Fruit fly (Drosophila melanogaster) whole organism, embryonic: ENCODE results near the gene Rab23.
A peak's percentile ranks its signal among the peaks of the same experiment; 100 is the strongest.

Experiments used
- Adf1 ChIP-seq: fragments of 200-800 bp; sonication (Bioruptor generic); IDR thresholded peaks from 2 replicates; pipeline ENCODE4 v1.3.6; 2022; ENCODE audit warnings: missing biosample characterization, missing genetic modification characterization
- BEAF-32 ChIP-seq: fragments of 200-800 bp; sonication (Bioruptor generic); optimal IDR thresholded peaks from 3 replicates; lab custom pipeline; 2017; ENCODE audit warnings: missing biosample characterization, missing genetic modification characterization, mild to moderate bottlenecking, moderate library complexity, missing genetic modification reagents
- CG1024 ChIP-seq: fragments of 200-800 bp; sonication (Bioruptor generic); IDR thresholded peaks from 2 replicates; pipeline ENCODE4 v1.3.6; 2022; ENCODE audit warnings: missing biosample characterization, missing genetic modification characterization
- CG12219 ChIP-seq: fragments of 200-800 bp; sonication (Bioruptor generic); optimal IDR thresholded peaks from 3 replicates; lab custom pipeline; 2018; ENCODE audit warnings: missing biosample characterization, mild to moderate bottlenecking, missing genetic modification characterization
- CG12299 ChIP-seq: fragments of 200-800 bp; sonication (Bioruptor generic); optimal IDR thresholded peaks from 2 replicates; lab custom pipeline; 2018; ENCODE audit warnings: missing biosample characterization, mild to moderate bottlenecking, missing genetic modification characterization
- CG12659 ChIP-seq: fragments of 200-800 bp; sonication (Bioruptor generic); optimal IDR thresholded peaks from 3 replicates; lab custom pipeline; 2017; ENCODE audit warnings: mild to moderate bottlenecking, missing biosample characterization, missing genetic modification reagents, missing genetic modification characterization
- CG15479 ChIP-seq: fragments of 200-800 bp; sonication (Bioruptor generic); optimal IDR thresholded peaks from 3 replicates; lab custom pipeline; 2019; ENCODE audit warnings: missing biosample characterization, mild to moderate bottlenecking, missing genetic modification characterization, moderate library complexity
- CG1603 ChIP-seq: fragments of 200-800 bp; sonication (Bioruptor generic); optimal IDR thresholded peaks from 2 replicates; lab custom pipeline; 2019; ENCODE audit warnings: missing biosample characterization, mild to moderate bottlenecking, missing genetic modification characterization, moderate library complexity
- CG17912 ChIP-seq: fragments of 200-800 bp; sonication (Bioruptor generic); optimal IDR thresholded peaks from 2 replicates; lab custom pipeline; 2018; ENCODE audit warnings: missing biosample characterization, mild to moderate bottlenecking, missing genetic modification characterization
- CG1792 ChIP-seq: fragments of 200-800 bp; sonication (Bioruptor generic); optimal IDR thresholded peaks from 2 replicates; lab custom pipeline; 2016; ENCODE audit warnings: missing biosample characterization, missing genetic modification characterization
- CG18764 ChIP-seq: fragments of 200-800 bp; sonication (Bioruptor generic); optimal IDR thresholded peaks from 3 replicates; lab custom pipeline; 2016; ENCODE audit warnings: missing biosample characterization, missing genetic modification characterization
- CG34376 ChIP-seq: fragments of 200-800 bp; sonication (Bioruptor generic); optimal IDR thresholded peaks from 2 replicates; lab custom pipeline; 2018; ENCODE audit warnings: missing biosample characterization, mild to moderate bottlenecking, missing genetic modification characterization
- CG34422 ChIP-seq: fragments of 200-800 bp; sonication (Bioruptor generic); IDR thresholded peaks from 3 replicates; pipeline ENCODE4 v1.3.6; 2022; ENCODE audit warnings: missing biosample characterization, missing genetic modification characterization
- CG4282 ChIP-seq: fragments of 200-800 bp; sonication (Bioruptor generic); optimal IDR thresholded peaks from 2 replicates; lab custom pipeline; 2016; ENCODE audit warnings: missing biosample characterization, missing genetic modification characterization
- CG4360 ChIP-seq: fragments of 200-800 bp; sonication (Bioruptor generic); IDR thresholded peaks from 2 replicates; pipeline ENCODE4 v1.3.6; 2022; ENCODE audit warnings: missing biosample characterization, missing genetic modification characterization
- CG9932 ChIP-seq: fragments of 200-800 bp; sonication (Bioruptor generic); IDR thresholded peaks from 2 replicates; pipeline ENCODE4 v1.3.6; 2022; ENCODE audit warnings: missing biosample characterization, missing genetic modification characterization
- E2f1 ChIP-seq: fragments of 200-800 bp; sonication (Bioruptor generic); IDR thresholded peaks from 2 replicates; pipeline ENCODE4 v1.3.6; 2022; ENCODE audit warnings: missing biosample characterization, missing genetic modification characterization
- Eip74EF ChIP-seq, 2 experiments: fragments of 200-800 bp in 1 of 2; fragments of >200 bp in 1 of 2; sonication (Bioruptor generic) in 1 of 2; optimal IDR thresholded peaks; 2 replicates each; lab custom pipeline; 2017 to 2019; ENCODE audit warnings: missing biosample characterization in 2 of 2, missing genetic modification characterization in 2 of 2, mild to moderate bottlenecking in 1 of 2, moderate library complexity in 1 of 2
- Ets65A ChIP-seq: fragments of 200-800 bp; sonication (Bioruptor generic); peaks from one replicate; lab custom pipeline; 2016; ENCODE audit warnings: missing biosample characterization, missing genetic modification characterization
- MBD-R2 ChIP-seq: fragments of 200-800 bp; sonication (Bioruptor generic); IDR thresholded peaks from 2 replicates; pipeline ENCODE4 v1.3.6; 2022; ENCODE audit warnings: missing biosample characterization, missing genetic modification characterization
- MESR4 ChIP-seq: fragments of 200-800 bp; sonication (Bioruptor generic); optimal IDR thresholded peaks from 2 replicates; lab custom pipeline; 2018; ENCODE audit warnings: missing biosample characterization, mild to moderate bottlenecking, missing genetic modification characterization, moderate library complexity
- Meics ChIP-seq: fragments of 200-800 bp; sonication (Bioruptor generic); optimal IDR thresholded peaks from 2 replicates; lab custom pipeline; 2017; ENCODE audit warnings: missing biosample characterization, mild to moderate bottlenecking, missing genetic modification characterization
- NK7.1 ChIP-seq: fragments of 200-800 bp; sonication (Bioruptor generic); optimal IDR thresholded peaks from 3 replicates; lab custom pipeline; 2016; ENCODE audit warnings: missing biosample characterization, missing genetic modification characterization
- Rfx ChIP-seq: fragments of 200-800 bp; sonication (Bioruptor generic); IDR thresholded peaks from 2 replicates; pipeline ENCODE4 v1.3.6; 2022; ENCODE audit warnings: missing biosample characterization, missing genetic modification characterization
- amos ChIP-seq: fragments of 200-800 bp; sonication (Bioruptor generic); IDR thresholded peaks from 2 replicates; pipeline ENCODE4 v1.3.6; 2022; ENCODE audit warnings: missing biosample characterization, missing genetic modification characterization; ENCODE audit not compliant: partially characterized antibody
- az2 ChIP-seq: fragments of 200-800 bp; sonication (Bioruptor generic); optimal IDR thresholded peaks from 3 replicates; lab custom pipeline; 2016; ENCODE audit warnings: missing biosample characterization, missing genetic modification characterization
- btn ChIP-seq: fragments of 200-800 bp; sonication (Bioruptor generic); optimal IDR thresholded peaks from 2 replicates; lab custom pipeline; 2016; ENCODE audit warnings: missing biosample characterization, missing genetic modification characterization
- crol ChIP-seq: fragments of 200-800 bp; sonication (Bioruptor generic); IDR thresholded peaks from 2 replicates; pipeline ENCODE4 v1.3.6; 2022; ENCODE audit warnings: missing biosample characterization, missing genetic modification characterization
- dysf ChIP-seq: fragments of 200-800 bp; sonication (Bioruptor generic); IDR thresholded peaks from 3 replicates; pipeline ENCODE4 v1.3.6; 2022; ENCODE audit warnings: missing biosample characterization, missing genetic modification characterization
- eve ChIP-seq, 2 experiments: fragments of >200 bp; optimal IDR thresholded peaks; 2 replicates each; lab custom pipeline; 2017; ENCODE audit warnings: missing biosample characterization in 2 of 2, missing genetic modification characterization in 2 of 2
- lilli ChIP-seq: fragments of 200-800 bp; sonication (Bioruptor generic); optimal IDR thresholded peaks from 3 replicates; lab custom pipeline; 2016; ENCODE audit warnings: missing biosample characterization, missing genetic modification characterization
- mld ChIP-seq: fragments of 200-800 bp; sonication (Bioruptor generic); IDR thresholded peaks from 3 replicates; pipeline ENCODE4 v1.3.6; 2022; ENCODE audit warnings: missing biosample characterization, missing genetic modification characterization; ENCODE audit not compliant: partially characterized antibody
- nom ChIP-seq: fragments of 200-800 bp; sonication (Bioruptor generic); optimal IDR thresholded peaks from 2 replicates; lab custom pipeline; 2017; ENCODE audit warnings: missing biosample characterization, missing genetic modification characterization, mild to moderate bottlenecking, moderate library complexity, missing genetic modification reagents
- phol ChIP-seq: fragments of 200-800 bp; sonication (Bioruptor generic); optimal IDR thresholded peaks from 3 replicates; lab custom pipeline; 2018; ENCODE audit warnings: missing biosample characterization, mild to moderate bottlenecking, missing genetic modification characterization, moderate library complexity
- pum ChIP-seq: fragments of 200-800 bp; sonication (Bioruptor generic); optimal IDR thresholded peaks from 2 replicates; lab custom pipeline; 2016; ENCODE audit warnings: missing biosample characterization, missing genetic modification characterization
- row ChIP-seq: fragments of 200-800 bp; sonication (Bioruptor generic); IDR thresholded peaks from 3 replicates; pipeline ENCODE4 v1.3.6; 2022; ENCODE audit warnings: missing biosample characterization, missing genetic modification characterization
- slp2 ChIP-seq: fragments of 200-800 bp; sonication (Bioruptor generic); optimal IDR thresholded peaks from 2 replicates; lab custom pipeline; 2016; ENCODE audit warnings: missing biosample characterization, missing genetic modification characterization
- yki ChIP-seq: fragments of >200 bp; optimal IDR thresholded peaks from 3 replicates; lab custom pipeline; 2018
- zen ChIP-seq: fragments of 200-800 bp; sonication (Bioruptor generic); optimal IDR thresholded peaks from 3 replicates; lab custom pipeline; 2018; ENCODE audit warnings: missing biosample characterization, mild to moderate bottlenecking, missing genetic modification characterization, moderate library complexity
- zfh1 ChIP-seq: fragments of 200-800 bp; sonication (Bioruptor generic); IDR thresholded peaks from 3 replicates; pipeline ENCODE4 v1.3.6; 2022; ENCODE audit warnings: missing biosample characterization, missing genetic modification characterization

Rab23 gene

DNA sequence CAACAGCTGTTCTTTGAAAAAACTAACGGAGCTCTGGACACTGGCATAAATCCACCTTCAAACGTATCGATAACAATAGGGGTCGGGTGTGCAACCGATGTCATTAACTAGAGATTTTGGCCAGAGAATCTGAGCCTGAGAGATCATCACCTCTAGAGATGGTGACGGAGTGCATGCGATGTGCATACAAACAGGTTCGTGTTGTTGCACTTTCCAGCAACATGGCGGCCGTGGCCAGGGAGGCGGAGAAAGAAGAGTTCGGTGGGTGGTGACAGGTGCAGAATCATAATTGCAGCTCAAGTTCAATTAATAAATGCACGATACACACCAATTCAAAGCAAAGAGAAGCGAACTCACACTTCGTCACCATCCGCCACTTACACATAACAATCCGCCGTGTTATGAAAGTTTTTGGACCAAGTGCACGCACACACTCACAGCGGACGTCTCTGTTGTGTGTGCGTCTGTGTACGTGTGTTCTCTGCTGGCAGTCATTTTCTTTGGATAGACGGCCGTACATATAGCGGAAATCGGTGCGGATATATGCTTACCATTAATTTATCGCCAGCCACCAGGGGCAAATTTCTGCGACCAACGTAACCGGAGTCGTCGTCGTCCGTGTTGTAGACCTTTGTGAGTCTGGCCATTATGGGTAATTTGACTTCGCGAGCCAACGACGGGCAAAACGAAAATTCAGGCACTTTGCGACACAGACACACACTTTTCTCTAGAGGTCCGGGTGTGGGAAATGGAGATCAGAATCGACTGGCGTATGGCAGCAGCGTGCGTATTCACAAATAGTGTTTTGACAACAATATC is 26.0 kb downstream of the Rab23 start (continued):
- TF ChIP-seq CG15479 (peak; percentile 56), Adf1 (GFP tag; lab: Robert Waterston, UW) (peak; percentile 40; the same call in 1 of the 2 replicates), CG12219 (GFP tag; lab: Kevin White, UChicago) (no peak), CG34422 (GFP tag; lab: Robert Waterston, UW) (peak; percentile 20; the same call in 1 of the 3 replicates), btn (GFP tag; lab: Kevin White, UChicago) (no peak), CG1603 (tag; lab: Kevin White, UChicago) (peak; percentile 24), CG9932 (peak; percentile 42; the same call in 1 of the 2 replicates), row (GFP tag; lab: Robert Waterston, UW) (peak; percentile 28; the same call in 1 of the 3 replicates), slp2 (GFP tag; lab: Kevin White, UChicago) (no peak), MESR4 (GFP tag; lab: Kevin White, UChicago) (peak; percentile 84), crol (0 out of 2 replicates have a peak, but pooled peaks have one; percentile 21), CG34376 (GFP tag; lab: Kevin White, UChicago) (peak; percentile 70), Eip74EF (GFP tag; optimal IDR thresholded peaks at IDR 0.05; lab: Kevin White, UChicago) (peak in 1 of 2 experiments; percentile 15), Meics (peak; percentile 49), Rfx (GFP tag; lab: Robert Waterston, UW) (peak; percentile 26), CG12659 (GFP tag; lab: Kevin White, UChicago) (no peak), CG1024 (no peak), Ets65A (GFP tag; lab: Kevin White, UChicago) (peak; percentile 81), dysf (GFP tag; lab: Robert Waterston, UW) (peak; percentile 43; the same call in 1 of the 3 replicates), CG12299 (no peak), eve (GFP tag; optimal IDR thresholded peaks at IDR 0.05; lab: Kevin White, UChicago) (no peak), az2 (GFP tag; lab: Kevin White, UChicago) (no peak), zfh1 (GFP tag; lab: Robert Waterston, UW) (0 out of 3 replicates have a peak, but pooled peaks have one; percentile 43), CG18764 (GFP tag; lab: Kevin White, UChicago) (no peak), MBD-R2 (peak; percentile 17; the same call in 1 of the 2 replicates), CG1792 (no peak), pum (no peak), lilli (GFP tag; lab: Kevin White, UChicago) (peak; percentile 0), zen (tag; lab: Kevin White, UChicago) (peak; percentile 25), phol (tag; lab: Kevin White, UChicago) (peak; percentile 87), yki (no peak), NK7.1 (GFP tag; lab: Kevin White, UChicago) (no peak), CG4282 (GFP tag; lab: Kevin White, UChicago) (no peak), CG17912 (GFP tag; lab: Kevin White, UChicago) (no peak), mld (GFP tag; lab: Robert Waterston, UW) (peak; percentile 37; the same call in 1 of the 3 replicates), BEAF-32 (GFP tag; lab: Kevin White, UChicago) (peak; percentile 49), E2f1 (GFP tag; lab: Robert Waterston, UW) (peak; percentile 24; the same call in 1 of the 2 replicates), nom (GFP tag; lab: Kevin White, UChicago) (peak; percentile 4), CG4360 (peak; percentile 46; the same call in 1 of the 2 replicates), amos (GFP tag; lab: Robert Waterston, UW) (peak; percentile 54)
